Worm (Caenorhabditis elegans) whole organism, L3 larva: ENCODE measurements around the gene cest-26.
A peak's percentile ranks its signal among the peaks of the same experiment; 100 is the strongest.

ENCODE experiments used
- ZK546.5 ChIP-seq: sonication (generic microtip); optimal IDR thresholded peaks from 2 replicates; lab custom pipeline; 2017; ENCODE audit warnings: missing biosample characterization, missing genetic modification characterization
- aly-2 ChIP-seq: fragments of 150-350 bp; optimal IDR thresholded peaks from 2 replicates; lab custom pipeline; 2014; ENCODE audit warnings: missing biosample characterization, missing genetic modification characterization
- ama-1 ChIP-seq: fragments of 150-350 bp; optimal IDR thresholded peaks from 2 replicates; lab custom pipeline; 2018
- ceh-16 ChIP-seq: sonication (generic microtip); optimal IDR thresholded peaks from 2 replicates; lab custom pipeline; 2017; ENCODE audit warnings: missing biosample characterization, missing genetic modification characterization
- ceh-28 ChIP-seq: fragments of 150-350 bp; optimal IDR thresholded peaks from 2 replicates; lab custom pipeline; 2014; ENCODE audit warnings: missing biosample characterization, missing genetic modification reagents, missing genetic modification characterization
- ceh-82 ChIP-seq: fragments of 150-350 bp; optimal IDR thresholded peaks from 2 replicates; lab custom pipeline; 2014; ENCODE audit warnings: missing biosample characterization, missing genetic modification characterization
- ceh-9 ChIP-seq: sonication (generic microtip); optimal IDR thresholded peaks from 2 replicates; lab custom pipeline; 2018; ENCODE audit warnings: missing biosample characterization, missing genetic modification characterization
- egl-27 ChIP-seq: sonication (generic microtip); optimal IDR thresholded peaks from 4 replicates; lab custom pipeline; 2017; ENCODE audit warnings: missing biosample characterization, missing genetic modification reagents, missing genetic modification characterization
- egl-5 ChIP-seq: fragments of 150-350 bp; optimal IDR thresholded peaks from 2 replicates; lab custom pipeline; 2017; ENCODE audit warnings: missing biosample characterization, missing genetic modification reagents, missing genetic modification characterization, inconsistent platforms
- elt-1 ChIP-seq: fragments of 150-350 bp; optimal IDR thresholded peaks from 2 replicates; lab custom pipeline; 2014; ENCODE audit warnings: missing biosample characterization, missing genetic modification characterization
- elt-2 ChIP-seq: sonication (generic microtip); optimal IDR thresholded peaks from 2 replicates; lab custom pipeline; 2016; ENCODE audit warnings: missing genetic modification reagents, mild to moderate bottlenecking, missing genetic modification characterization, missing compliant biosample characterization
- elt-3 ChIP-seq, 3 experiments: fragments of 150-350 bp in 1 of 3; sonication (generic microtip) in 2 of 3; optimal IDR thresholded peaks; 2 replicates in 2 of 3; 4 replicates in 1 of 3; lab custom pipeline; 2014 to 2017; ENCODE audit warnings: missing biosample characterization in 3 of 3, missing genetic modification characterization in 3 of 3
- eor-1 ChIP-seq, 2 experiments: fragments of 150-350 bp; optimal IDR thresholded peaks; 2 replicates each; lab custom pipeline; 2014 to 2018; ENCODE audit warnings: missing biosample characterization in 2 of 2, missing genetic modification characterization in 2 of 2
- fkh-10 ChIP-seq: sonication (generic microtip); optimal IDR thresholded peaks from 2 replicates; lab custom pipeline; 2017; ENCODE audit warnings: missing biosample characterization, missing genetic modification reagents, missing genetic modification characterization
- hmg-11 ChIP-seq: sonication (generic microtip); optimal IDR thresholded peaks from 2 replicates; lab custom pipeline; 2016; ENCODE audit warnings: missing genetic modification characterization, missing compliant biosample characterization
- jun-1 ChIP-seq: fragments of 150-350 bp; optimal IDR thresholded peaks from 2 replicates; lab custom pipeline; 2014; ENCODE audit warnings: missing biosample characterization, missing genetic modification reagents, missing genetic modification characterization
- lin-15B ChIP-seq: fragments of 150-350 bp; optimal IDR thresholded peaks from 2 replicates; lab custom pipeline; 2014; ENCODE audit warnings: missing biosample characterization, missing genetic modification characterization
- lin-39 ChIP-seq: fragments of 150-350 bp; optimal IDR thresholded peaks from 2 replicates; lab custom pipeline; 2018; ENCODE audit warnings: missing biosample characterization, missing genetic modification reagents, missing genetic modification characterization
- lsy-12 ChIP-seq: sonication (generic microtip); optimal IDR thresholded peaks from 2 replicates; lab custom pipeline; 2016; ENCODE audit warnings: mild to moderate bottlenecking, missing genetic modification characterization, missing compliant biosample characterization
- mdl-1 ChIP-seq: fragments of 150-350 bp; optimal IDR thresholded peaks from 2 replicates; lab custom pipeline; 2014; ENCODE audit warnings: missing biosample characterization, missing genetic modification characterization
- nfya-1 ChIP-seq: sonication (generic microtip); optimal IDR thresholded peaks from 2 replicates; lab custom pipeline; 2017; ENCODE audit warnings: missing genetic modification characterization, mild to moderate bottlenecking, missing compliant biosample characterization, antibody characterized with exemption, moderate library complexity; ENCODE audit not compliant: insufficient read depth
- nhr-11 ChIP-seq: fragments of 150-350 bp; optimal IDR thresholded peaks from 2 replicates; lab custom pipeline; 2014; ENCODE audit warnings: missing biosample characterization, missing genetic modification characterization
- nhr-12 ChIP-seq: fragments of 150-350 bp; optimal IDR thresholded peaks from 2 replicates; lab custom pipeline; 2014; ENCODE audit warnings: missing biosample characterization, missing genetic modification characterization
- nhr-23 ChIP-seq: fragments of 150-350 bp; optimal IDR thresholded peaks from 2 replicates; lab custom pipeline; 2014; ENCODE audit warnings: missing biosample characterization, missing genetic modification reagents, missing genetic modification characterization
- nhr-237 ChIP-seq: fragments of 150-350 bp; optimal IDR thresholded peaks from 2 replicates; lab custom pipeline; 2014; ENCODE audit warnings: missing biosample characterization, missing genetic modification characterization
- nhr-25 ChIP-seq: sonication (generic microtip); optimal IDR thresholded peaks from 2 replicates; lab custom pipeline; 2017; ENCODE audit warnings: missing biosample characterization, missing genetic modification characterization
- nhr-28 ChIP-seq: fragments of 150-350 bp; optimal IDR thresholded peaks from 2 replicates; lab custom pipeline; 2014; ENCODE audit warnings: missing biosample characterization, missing genetic modification characterization
- nhr-43 ChIP-seq: sonication (generic microtip); optimal IDR thresholded peaks from 2 replicates; lab custom pipeline; 2016; ENCODE audit warnings: mild to moderate bottlenecking, missing genetic modification characterization, missing compliant biosample characterization; ENCODE audit not compliant: poor library complexity, severe bottlenecking
- nhr-67 ChIP-seq: fragments of 150-350 bp; optimal IDR thresholded peaks from 2 replicates; lab custom pipeline; 2014; ENCODE audit warnings: missing biosample characterization, missing genetic modification characterization
- nhr-76 ChIP-seq: fragments of 150-350 bp; sonication (generic microtip); optimal IDR thresholded peaks from 5 replicates; lab custom pipeline; 2014; ENCODE audit warnings: missing biosample characterization, missing genetic modification characterization
- nhr-77 ChIP-seq: fragments of 150-350 bp; optimal IDR thresholded peaks from 2 replicates; lab custom pipeline; 2014; ENCODE audit warnings: missing biosample characterization, missing genetic modification characterization
- pha-4 ChIP-seq: fragments of 150-350 bp; optimal IDR thresholded peaks from 2 replicates; lab custom pipeline; 2014; ENCODE audit warnings: missing biosample characterization, missing genetic modification reagents, missing genetic modification characterization
- pqm-1 ChIP-seq: fragments of 150-350 bp; optimal IDR thresholded peaks from 2 replicates; lab custom pipeline; 2017; ENCODE audit warnings: missing biosample characterization, missing genetic modification characterization, inconsistent platforms
- sea-2 ChIP-seq: fragments of 150-350 bp; sonication (generic microtip); optimal IDR thresholded peaks from 4 replicates; lab custom pipeline; 2014; ENCODE audit warnings: missing biosample characterization, missing genetic modification reagents, missing genetic modification characterization
- skn-1 ChIP-seq: fragments of 150-350 bp; optimal IDR thresholded peaks from 2 replicates; lab custom pipeline; 2014; ENCODE audit warnings: missing biosample characterization, missing genetic modification characterization
- snpc-4 ChIP-seq: fragments of 150-350 bp; optimal IDR thresholded peaks from 2 replicates; lab custom pipeline; 2014; ENCODE audit warnings: missing biosample characterization, missing genetic modification characterization
- tbx-2 ChIP-seq: sonication (generic microtip); optimal IDR thresholded peaks from 2 replicates; lab custom pipeline; 2016; ENCODE audit warnings: mild to moderate bottlenecking, missing genetic modification characterization, missing compliant biosample characterization
- unc-62 ChIP-seq: fragments of 150-350 bp; sonication (generic microtip); optimal IDR thresholded peaks from 4 replicates; lab custom pipeline; 2014; ENCODE audit warnings: missing biosample characterization, missing genetic modification reagents, missing genetic modification characterization
- zag-1 ChIP-seq: fragments of 150-350 bp; optimal IDR thresholded peaks from 2 replicates; lab custom pipeline; 2014; ENCODE audit warnings: missing biosample characterization, missing genetic modification characterization
- ztf-11 ChIP-seq: fragments of 150-350 bp; optimal IDR thresholded peaks from 2 replicates; lab custom pipeline; 2014; ENCODE audit warnings: missing biosample characterization, missing genetic modification characterization

Gene cest-26

ce11 chrX:4435396-4435795 is 2.1 kb downstream of the cest-26 start:
- TF ChIP-seq nhr-237 (no peak), pqm-1 (no peak), pha-4 (tag; lab: Kevin White, UChicago) (no peak), ceh-82 (tag; lab: Kevin White, UChicago) (no peak), jun-1 (tag; lab: Kevin White, UChicago) (no peak), mdl-1 (tag; lab: Kevin White, UChicago) (no peak), aly-2 (tag; lab: Kevin White, UChicago) (no peak), nhr-28 (tag; lab: Kevin White, UChicago) (no peak), ceh-16 (tag; lab: Kevin White, UChicago) (no peak), elt-2 (tag; lab: Kevin White, UChicago) (no peak), nhr-76 (no peak), egl-27 (tag; lab: Kevin White, UChicago) (no peak), ztf-11 (tag; lab: Kevin White, UChicago) (no peak)
- TF ChIP-seq, all 47 proteins: peak for 0

ce11 chrX:4434577-4434976 is 2.9 kb downstream of the cest-26 start:
- TF ChIP-seq ceh-9 (tag; lab: Kevin White, UChicago), result no peak
- no peak for TF ChIP-seq zag-1 (tag; lab: Kevin White, UChicago)
- no peak for TF ChIP-seq nhr-12 (tag; lab: Kevin White, UChicago)
- TF ChIP-seq skn-1, result no peak
- no peak for TF ChIP-seq elt-1 (tag; lab: Kevin White, UChicago)
- peak; percentile 24 for TF ChIP-seq nfya-1
- no peak for TF ChIP-seq tbx-2 (tag; lab: Kevin White, UChicago)
- no peak for TF ChIP-seq hmg-11 (tag; lab: Kevin White, UChicago)
- peak; percentile 43 for TF ChIP-seq lin-39 (tag; lab: Kevin White, UChicago)
- TF ChIP-seq fkh-10 (GFP tag; lab: Kevin White, UChicago), result peak; percentile 57
- TF ChIP-seq, all 47 proteins: peak for 3

ce11 chrX:4429364-4429763 is 8.1 kb downstream of the cest-26 start:
- no peak for TF ChIP-seq nhr-67 (tag; lab: Kevin White, UChicago)
- TF ChIP-seq nhr-23 (tag; lab: Kevin White, UChicago), result no peak

ce11 chrX:4427387-4427786 is 10.1 kb downstream of the cest-26 start:
- no peak for TF ChIP-seq ZK546.5 (tag; lab: Kevin White, UChicago)
- no peak for TF ChIP-seq nhr-77 (tag; lab: Kevin White, UChicago)
- no peak for TF ChIP-seq egl-5
- no peak for TF ChIP-seq nhr-43 (tag; lab: Kevin White, UChicago)
- TF ChIP-seq unc-62 (GFP tag; lab: Kevin White, UChicago), result no peak
- TF ChIP-seq nhr-25 (tag; lab: Kevin White, UChicago), result no peak
- no peak for TF ChIP-seq elt-3 (tag; optimal IDR thresholded peaks at IDR 0.05; lab: Kevin White, UChicago)
- TF ChIP-seq elt-2 (tag; lab: Kevin White, UChicago), result no peak
- no peak for TF ChIP-seq lin-15B (tag; lab: Kevin White, UChicago)
- TF ChIP-seq tbx-2 (tag; lab: Kevin White, UChicago), result no peak
- no peak for TF ChIP-seq pha-4 (tag; lab: Kevin White, UChicago)
- TF ChIP-seq egl-27 (tag; lab: Kevin White, UChicago), result no peak
- TF ChIP-seq nhr-12 (tag; lab: Kevin White, UChicago), result no peak
- no peak for TF ChIP-seq ztf-11 (tag; lab: Kevin White, UChicago)
- TF ChIP-seq nhr-67 (tag; lab: Kevin White, UChicago), result no peak
- no peak for TF ChIP-seq pqm-1
- no peak for TF ChIP-seq nhr-23 (tag; lab: Kevin White, UChicago)
- no peak for TF ChIP-seq skn-1
- TF ChIP-seq nhr-11 (tag; lab: Kevin White, UChicago), result no peak
- no peak for TF ChIP-seq lin-39 (tag; lab: Kevin White, UChicago)
- TF ChIP-seq, all 47 proteins: peak for 0

ce11 chrX:4426496-4426895 is 11.0 kb downstream of the cest-26 start:
- TF ChIP-seq ztf-11 (tag; lab: Kevin White, UChicago) (no peak), snpc-4 (tag; lab: Kevin White, UChicago) (no peak), eor-1 (tag; optimal IDR thresholded peaks at IDR 0.05; lab: Kevin White, UChicago) (no peak), aly-2 (tag; lab: Kevin White, UChicago) (no peak), ceh-9 (tag; lab: Kevin White, UChicago) (no peak), elt-3 (tag; optimal IDR thresholded peaks at IDR 0.05; lab: Kevin White, UChicago) (no peak), nhr-67 (tag; lab: Kevin White, UChicago) (no peak), fkh-10 (GFP tag; lab: Kevin White, UChicago) (no peak), ceh-82 (tag; lab: Kevin White, UChicago) (no peak), egl-27 (tag; lab: Kevin White, UChicago) (no peak), ceh-28 (tag; lab: Kevin White, UChicago) (no peak), ZK546.5 (tag; lab: Kevin White, UChicago) (no peak), sea-2 (GFP tag; lab: Kevin White, UChicago) (no peak), ama-1 (lab: Kevin White, UChicago) (no peak), lsy-12 (no peak), nhr-11 (tag; lab: Kevin White, UChicago) (no peak)
